Worm (Caenorhabditis elegans) whole organism, L2 larva: ENCODE data around the gene end-1.

Source experiments
- R02D3.7 ChIP-seq: fragments of 150-350 bp; optimal IDR thresholded peaks from 2 replicates; lab custom pipeline; 2014; ENCODE audit warnings: missing biosample characterization, missing genetic modification characterization
- ZK546.5 ChIP-seq: sonication (generic microtip); optimal IDR thresholded peaks from 2 replicates; lab custom pipeline; 2017; ENCODE audit warnings: missing biosample characterization, missing genetic modification characterization
- egl-27 ChIP-seq: sonication (generic microtip); optimal IDR thresholded peaks from 3 replicates; lab custom pipeline; 2017; ENCODE audit warnings: missing biosample characterization, missing genetic modification reagents, missing genetic modification characterization
- elt-1 ChIP-seq: fragments of 150-350 bp; optimal IDR thresholded peaks from 2 replicates; lab custom pipeline; 2014; ENCODE audit warnings: missing biosample characterization, missing genetic modification characterization
- fos-1 ChIP-seq: fragments of 150-350 bp; optimal IDR thresholded peaks from 2 replicates; lab custom pipeline; 2014; ENCODE audit warnings: missing biosample characterization, missing genetic modification characterization
- lsy-2 ChIP-seq, 2 experiments: fragments of 150-350 bp in 1 of 2; sonication (generic microtip) in 1 of 2; optimal IDR thresholded peaks; 2 replicates each; lab custom pipeline; 2014 to 2017; ENCODE audit warnings: missing biosample characterization in 2 of 2, missing genetic modification characterization in 2 of 2
- nhr-11 ChIP-seq: fragments of 150-350 bp; optimal IDR thresholded peaks from 2 replicates; lab custom pipeline; 2014; ENCODE audit warnings: missing biosample characterization, missing genetic modification characterization
- nhr-25 ChIP-seq: fragments of 150-350 bp; sonication (generic microtip); optimal IDR thresholded peaks from 3 replicates; lab custom pipeline; 2014; ENCODE audit warnings: missing biosample characterization, missing genetic modification characterization
- nhr-77 ChIP-seq: fragments of 150-350 bp; optimal IDR thresholded peaks from 2 replicates; lab custom pipeline; 2014; ENCODE audit warnings: missing biosample characterization, missing genetic modification characterization
- snpc-4 ChIP-seq: fragments of 150-350 bp; optimal IDR thresholded peaks from 2 replicates; lab custom pipeline; 2014; ENCODE audit warnings: missing biosample characterization, missing genetic modification characterization
- unc-62 ChIP-seq: fragments of 150-350 bp; optimal IDR thresholded peaks from 2 replicates; lab custom pipeline; 2014; ENCODE audit warnings: missing biosample characterization, missing genetic modification reagents, missing genetic modification characterization

DNA sequence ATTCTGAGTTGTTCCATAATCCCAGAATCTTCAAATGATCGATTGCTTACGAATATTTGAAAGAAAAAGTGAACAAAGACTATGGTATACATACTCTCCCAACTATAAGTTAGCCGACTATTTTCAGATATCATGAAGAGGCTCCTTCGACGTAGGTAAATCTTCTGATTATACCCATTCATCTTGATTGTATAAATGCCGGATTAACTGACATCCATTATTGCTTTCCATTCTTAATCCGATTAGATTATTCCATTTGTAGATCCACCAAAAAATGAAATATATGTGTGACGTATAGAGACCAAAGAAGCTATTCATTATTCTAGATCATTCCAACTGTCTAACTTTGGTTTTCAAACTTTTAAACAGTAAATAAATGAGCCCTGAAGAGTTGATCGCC lies 8.6 kb downstream of the end-1 start:
- no peak for TF ChIP-seq elt-1 (tag; lab: Kevin White, UChicago)
- TF ChIP-seq snpc-4 (tag; lab: Kevin White, UChicago), result no peak
- no peak for TF ChIP-seq nhr-77 (tag; lab: Kevin White, UChicago)
- TF ChIP-seq R02D3.7, result no peak
- TF ChIP-seq nhr-25 (tag; lab: Kevin White, UChicago), result no peak
- no peak for TF ChIP-seq egl-27
- TF ChIP-seq ZK546.5 (tag; lab: Kevin White, UChicago), result no peak
- TF ChIP-seq unc-62 (GFP tag; lab: Kevin White, UChicago), result no peak
- no peak for TF ChIP-seq fos-1
- TF ChIP-seq lsy-2 (tag; optimal IDR thresholded peaks at IDR 0.05; lab: Kevin White, UChicago), result no peak
- no peak for TF ChIP-seq nhr-11 (tag; lab: Kevin White, UChicago)
